Worm (Caenorhabditis elegans): ENCODE measurements around the gene noah-2.

ce11 chrIV:14046777-14047176 is 44.3 kb upstream of the noah-2 start:
- TF ChIP-seq gei-17 (GFP tag; optimal IDR thresholded peaks at IDR 0.05) (no peak), lsl-1 (GFP tag; optimal IDR thresholded peaks at IDR 0.05) (no peak), F49E8.2 (tag; optimal IDR thresholded peaks at IDR 0.05; ENCODE audit: insufficient read depth) (no peak), madf-10 (tag; optimal IDR thresholded peaks at IDR 0.05) (no peak), ceh-27 (GFP tag; optimal IDR thresholded peaks at IDR 0.05) (no peak), D2030.7 (GFP tag; IDR thresholded peaks at IDR 0.05) (no peak), K11D2.4 (GFP tag; IDR thresholded peaks at IDR 0.05) (no peak)

All from whole organism, young adult.